Fruit fly (Drosophila melanogaster): Measurements from ENCODE around the gene alrm.

dm6 chr3R:25382681-25383080 is at the start of gene alrm:
- no peak for TF ChIP-seq nom (GFP tag; optimal IDR thresholded peaks at IDR 0.05)
- no peak for TF ChIP-seq CG2712 (tag; optimal IDR thresholded peaks at IDR 0.05)
- no peak for TF ChIP-seq aop (GFP tag; IDR thresholded peaks at IDR 0.05)
- no peak for TF ChIP-seq crol (GFP tag; IDR thresholded peaks at IDR 0.05)
- no peak for TF ChIP-seq CG34376 (GFP tag; optimal IDR thresholded peaks at IDR 0.05)
- no peak for TF ChIP-seq CG1602 (GFP tag; optimal IDR thresholded peaks at IDR 0.05)
